Worm (Caenorhabditis elegans): Measurements from ENCODE around the gene B0024.4.

DNA sequence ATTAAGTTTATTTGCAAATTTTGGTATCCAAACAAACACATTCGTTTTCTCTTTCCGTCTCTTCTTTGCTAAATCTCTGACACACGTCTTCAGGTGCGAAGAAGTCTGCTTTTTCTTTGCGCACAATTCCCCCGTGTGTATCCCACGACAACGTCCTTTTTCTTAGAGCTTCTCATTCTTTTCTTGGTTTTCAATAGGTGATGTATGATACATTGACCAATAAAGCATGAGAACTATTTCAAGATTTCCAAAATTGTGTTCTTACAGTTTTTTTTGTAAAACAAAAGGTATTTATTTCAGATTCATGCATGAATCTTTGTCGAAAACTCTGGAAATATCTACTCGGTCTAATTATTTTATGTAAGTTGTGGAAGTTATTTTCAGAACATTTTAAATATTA, 7.5 kb upstream of the B0024.4 start, which contains the start of gene B0024.15:
- TF ChIP-seq tab-1 (GFP tag; IDR thresholded peaks at IDR 0.05) (no peak), med-1 (GFP tag; optimal IDR thresholded peaks at IDR 0.05; ENCODE audit: insufficient read depth) (no peak), T22C8.4 (GFP tag; IDR thresholded peaks at IDR 0.05) (no peak), flt-1 (GFP tag; IDR thresholded peaks at IDR 0.05) (no peak)

Measured in whole organism, midembryonic.